Worm (Caenorhabditis elegans) whole organism, L1 larva: ENCODE measurements around the gene nhr-145.

ENCODE experiments used
- C34B4.2 ChIP-seq: sonication (generic microtip); optimal IDR thresholded peaks from 2 replicates; lab custom pipeline; 2017; ENCODE audit warnings: mild to moderate bottlenecking, missing genetic modification characterization, missing compliant biosample characterization
- F16B12.6 ChIP-seq: fragments of 150-350 bp; optimal IDR thresholded peaks from 2 replicates; lab custom pipeline; 2014; ENCODE audit warnings: missing biosample characterization, missing genetic modification characterization
- alr-1 ChIP-seq: fragments of 200-800 bp; sonication (Bioruptor generic); optimal IDR thresholded peaks from 2 replicates; lab custom pipeline; 2018; ENCODE audit warnings: borderline replicate concordance, mild to moderate bottlenecking, missing genetic modification characterization, missing compliant biosample characterization
- aly-2 ChIP-seq: fragments of 150-350 bp; optimal IDR thresholded peaks from 2 replicates; lab custom pipeline; 2014; ENCODE audit warnings: missing biosample characterization, missing genetic modification characterization
- ama-1 ChIP-seq: fragments of 150-350 bp; optimal IDR thresholded peaks from 2 replicates; lab custom pipeline; 2014
- ceh-63 ChIP-seq: fragments of 200-800 bp; sonication (Bioruptor generic); optimal IDR thresholded peaks from 2 replicates; lab custom pipeline; 2018; ENCODE audit warnings: mild to moderate bottlenecking, missing genetic modification characterization, missing compliant biosample characterization
- ceh-82 ChIP-seq, 3 experiments: fragments of 150-350 bp in 1 of 3; sonication (generic microtip) in 2 of 3; optimal IDR thresholded peaks; 2 replicates each; lab custom pipeline; 2014 to 2017; ENCODE audit warnings: missing biosample characterization in 3 of 3, missing genetic modification characterization in 3 of 3
- ceh-88 ChIP-seq: fragments of 200-800 bp; sonication (Bioruptor generic); IDR thresholded peaks from 2 replicates; pipeline ENCODE4 v1.3.6; 2022; ENCODE audit warnings: missing genetic modification characterization, missing compliant biosample characterization
- dsc-1 ChIP-seq: sonication (generic microtip); optimal IDR thresholded peaks from 2 replicates; lab custom pipeline; 2016; ENCODE audit warnings: mild to moderate bottlenecking, missing genetic modification characterization, missing compliant biosample characterization
- efl-3 ChIP-seq: fragments of 200-800 bp; sonication (Bioruptor generic); optimal IDR thresholded peaks from 2 replicates; lab custom pipeline; 2018; ENCODE audit warnings: mild to moderate bottlenecking, missing genetic modification characterization, missing compliant biosample characterization
- elt-2 ChIP-seq: sonication (generic microtip); optimal IDR thresholded peaks from 2 replicates; lab custom pipeline; 2016; ENCODE audit warnings: missing genetic modification characterization, mild to moderate bottlenecking, inconsistent platforms, missing compliant biosample characterization, missing genetic modification reagents
- fkh-8 ChIP-seq: sonication (generic microtip); optimal IDR thresholded peaks from 2 replicates; lab custom pipeline; 2016; ENCODE audit warnings: mild to moderate bottlenecking, missing genetic modification characterization, missing compliant biosample characterization
- hlh-4 ChIP-seq: sonication (generic microtip); optimal IDR thresholded peaks from 2 replicates; lab custom pipeline; 2016; ENCODE audit warnings: mild to moderate bottlenecking, missing genetic modification characterization, missing compliant biosample characterization
- hpl-2 ChIP-seq: fragments of 150-350 bp; optimal IDR thresholded peaks from 2 replicates; lab custom pipeline; 2014; ENCODE audit warnings: missing biosample characterization, missing genetic modification reagents, missing genetic modification characterization
- isw-1 ChIP-seq: fragments of 200-800 bp; sonication (Bioruptor generic); IDR thresholded peaks from 2 replicates; pipeline ENCODE4 v1.3.6; 2022; ENCODE audit warnings: missing genetic modification characterization, missing compliant biosample characterization
- lin-13 ChIP-seq: fragments of 150-350 bp; optimal IDR thresholded peaks from 2 replicates; lab custom pipeline; 2014; ENCODE audit warnings: missing biosample characterization, missing genetic modification reagents, missing genetic modification characterization
- lin-35 ChIP-seq, 2 experiments: fragments of 150-350 bp; optimal IDR thresholded peaks; 2 replicates each; lab custom pipeline; 2014; ENCODE audit warnings: missing biosample characterization in 2 of 2, missing genetic modification characterization in 2 of 2, missing genetic modification reagents in 2 of 2
- mab-9 ChIP-seq: fragments of 200-800 bp; sonication (Bioruptor generic); IDR thresholded peaks from 2 replicates; pipeline ENCODE4 v1.3.6; 2022; ENCODE audit warnings: missing genetic modification reagents, missing genetic modification characterization, missing compliant biosample characterization
- mdl-1 ChIP-seq, 2 experiments: fragments of 150-350 bp; optimal IDR thresholded peaks; 2 replicates each; lab custom pipeline; 2014 to 2017; ENCODE audit warnings: missing biosample characterization in 2 of 2, missing genetic modification characterization in 2 of 2, inconsistent platforms in 1 of 2
- mef-2 ChIP-seq: fragments of 150-350 bp; optimal IDR thresholded peaks from 2 replicates; lab custom pipeline; 2014; ENCODE audit warnings: missing biosample characterization, missing genetic modification characterization
- nhr-11 ChIP-seq: fragments of 150-350 bp; optimal IDR thresholded peaks from 2 replicates; lab custom pipeline; 2014; ENCODE audit warnings: missing biosample characterization, missing genetic modification characterization
- nhr-12 ChIP-seq: sonication (generic microtip); optimal IDR thresholded peaks from 2 replicates; lab custom pipeline; 2017; ENCODE audit warnings: missing biosample characterization, missing genetic modification characterization
- nhr-19 ChIP-seq: fragments of 200-800 bp; sonication (Bioruptor generic); conservative IDR thresholded peaks from 2 replicates; pipeline ENCODE4 v1.3.6; 2022; ENCODE audit warnings: missing genetic modification characterization, missing compliant biosample characterization
- nhr-20 ChIP-seq: sonication (generic microtip); optimal IDR thresholded peaks from 2 replicates; lab custom pipeline; 2016; ENCODE audit warnings: mild to moderate bottlenecking, missing genetic modification characterization, missing compliant biosample characterization
- nhr-47 ChIP-seq: sonication (generic microtip); optimal IDR thresholded peaks from 2 replicates; lab custom pipeline; 2016; ENCODE audit warnings: mild to moderate bottlenecking, missing genetic modification characterization, moderate library complexity, missing compliant biosample characterization
- nhr-71 ChIP-seq: sonication (generic microtip); optimal IDR thresholded peaks from 2 replicates; lab custom pipeline; 2016; ENCODE audit warnings: mild to moderate bottlenecking, missing genetic modification characterization, moderate library complexity, missing compliant biosample characterization
- nhr-77 ChIP-seq: fragments of 150-350 bp; optimal IDR thresholded peaks from 2 replicates; lab custom pipeline; 2014; ENCODE audit warnings: missing biosample characterization, missing genetic modification characterization
- nhr-84 ChIP-seq: sonication (generic microtip); optimal IDR thresholded peaks from 2 replicates; lab custom pipeline; 2017; ENCODE audit warnings: missing biosample characterization, missing genetic modification characterization
- nhr-90 ChIP-seq: sonication (generic microtip); optimal IDR thresholded peaks from 2 replicates; lab custom pipeline; 2016; ENCODE audit warnings: mild to moderate bottlenecking, missing genetic modification characterization, missing compliant biosample characterization; ENCODE audit not compliant: poor library complexity
- pag-3 ChIP-seq: sonication (generic microtip); optimal IDR thresholded peaks from 2 replicates; lab custom pipeline; 2017; ENCODE audit warnings: missing genetic modification characterization, mild to moderate bottlenecking, missing compliant biosample characterization, antibody characterized with exemption, borderline replicate concordance; ENCODE audit not compliant: insufficient read depth
- pax-3 ChIP-seq: fragments of 200-800 bp; sonication (Bioruptor generic); optimal IDR thresholded peaks from 2 replicates; lab custom pipeline; 2018; ENCODE audit warnings: mild to moderate bottlenecking, missing genetic modification characterization, moderate library complexity, missing compliant biosample characterization
- pqm-1 ChIP-seq: sonication (generic microtip); optimal IDR thresholded peaks from 3 replicates; lab custom pipeline; 2017; ENCODE audit warnings: missing biosample characterization, missing genetic modification characterization
- skn-1 ChIP-seq: fragments of 150-350 bp; optimal IDR thresholded peaks from 2 replicates; lab custom pipeline; 2014; ENCODE audit warnings: missing biosample characterization, missing genetic modification characterization
- snpc-4 ChIP-seq: fragments of 150-350 bp; optimal IDR thresholded peaks from 2 replicates; lab custom pipeline; 2014; ENCODE audit warnings: missing biosample characterization, missing genetic modification characterization
- snu-23 ChIP-seq: sonication (generic microtip); optimal IDR thresholded peaks from 2 replicates; lab custom pipeline; 2016; ENCODE audit warnings: missing genetic modification characterization, missing compliant biosample characterization
- sox-4 ChIP-seq: sonication (generic microtip); optimal IDR thresholded peaks from 2 replicates; lab custom pipeline; 2016; ENCODE audit warnings: missing genetic modification characterization, missing compliant biosample characterization
- sptf-1 ChIP-seq: fragments of 150-350 bp; optimal IDR thresholded peaks from 2 replicates; lab custom pipeline; 2014; ENCODE audit warnings: missing biosample characterization, missing genetic modification characterization
- swsn-7 ChIP-seq: sonication (generic microtip); optimal IDR thresholded peaks from 2 replicates; lab custom pipeline; 2016; ENCODE audit warnings: missing genetic modification characterization, missing compliant biosample characterization
- tbx-2 ChIP-seq: sonication (generic microtip); optimal IDR thresholded peaks from 2 replicates; lab custom pipeline; 2016; ENCODE audit warnings: missing genetic modification characterization, missing compliant biosample characterization
- tlp-1 ChIP-seq: fragments of 150-350 bp; optimal IDR thresholded peaks from 2 replicates; lab custom pipeline; 2014; ENCODE audit warnings: missing biosample characterization, missing genetic modification characterization
- unc-98 ChIP-seq: fragments of 200-800 bp; sonication (Bioruptor generic); IDR thresholded peaks from 2 replicates; pipeline ENCODE4 v1.3.6; 2022; ENCODE audit warnings: missing genetic modification characterization, missing compliant biosample characterization
- xbp-1 ChIP-seq: sonication (generic microtip); optimal IDR thresholded peaks from 2 replicates; lab custom pipeline; 2016; ENCODE audit warnings: missing genetic modification characterization, missing compliant biosample characterization
- zip-4 ChIP-seq: fragments of 200-800 bp; sonication (Bioruptor generic); optimal IDR thresholded peaks from 2 replicates; lab custom pipeline; 2018; ENCODE audit warnings: mild to moderate bottlenecking, missing genetic modification characterization, moderate library complexity, missing compliant biosample characterization
- ztf-11 ChIP-seq, 2 experiments: sonication (generic microtip); optimal IDR thresholded peaks; 2 replicates each; lab custom pipeline; 2016 to 2017; ENCODE audit warnings: missing genetic modification characterization in 2 of 2, missing biosample characterization in 1 of 2, missing compliant biosample characterization in 1 of 2

Gene nhr-145

ce11 chrV:19119260-19119659, 31.7 kb downstream of the nhr-145 start, which contains the start of gene Y39B6A.13 (continued):
- TF ChIP-seq C34B4.2: no peak
- TF ChIP-seq sptf-1 (tag; lab: Kevin White, UChicago): no peak
- peak; percentile 8 for TF ChIP-seq F16B12.6 (tag; lab: Kevin White, UChicago)
- peak; percentile 13 for TF ChIP-seq nhr-20 (tag; lab: Kevin White, UChicago)
- peak; percentile 39 for TF ChIP-seq skn-1 (tag; lab: Kevin White, UChicago)
- TF ChIP-seq elt-2 (tag; lab: Kevin White, UChicago): no peak
- TF ChIP-seq lin-35 (GFP tag; optimal IDR thresholded peaks at IDR 0.05; lab: Kevin White, UChicago): peak; percentile 77 to 88
- no peak for TF ChIP-seq ceh-88
- peak in 2 of 3 experiments; percentile 23 to 39 for TF ChIP-seq ceh-82 (tag; optimal IDR thresholded peaks at IDR 0.05; lab: Kevin White, UChicago)
- no peak for TF ChIP-seq pqm-1 (tag; lab: Kevin White, UChicago)
- TF ChIP-seq unc-98: no peak
- no peak for TF ChIP-seq ceh-63 (GFP tag; lab: Kevin White, UChicago)
- TF ChIP-seq aly-2: no peak
- TF ChIP-seq fkh-8 (tag; lab: Kevin White, UChicago): peak; percentile 27
- TF ChIP-seq mef-2: no peak
- no peak for TF ChIP-seq ztf-11 (tag; optimal IDR thresholded peaks at IDR 0.05; lab: Kevin White, UChicago)
- TF ChIP-seq mdl-1 (tag; optimal IDR thresholded peaks at IDR 0.05; lab: Kevin White, UChicago): no peak
- no peak for TF ChIP-seq hlh-4
- TF ChIP-seq nhr-77 (tag; lab: Kevin White, UChicago): no peak
- TF ChIP-seq nhr-12 (tag; lab: Kevin White, UChicago): no peak
- TF ChIP-seq dsc-1 (tag; lab: Kevin White, UChicago): no peak
- TF ChIP-seq mab-9 (GFP tag; lab: Robert Waterston, UW): no peak
- peak; percentile 40 for TF ChIP-seq tbx-2
- peak; percentile 48 for TF ChIP-seq swsn-7 (tag; lab: Kevin White, UChicago)
- no peak for TF ChIP-seq efl-3 (GFP tag; lab: Kevin White, UChicago)
- peak; percentile 64 for TF ChIP-seq snu-23 (GFP tag; lab: Kevin White, UChicago)
- TF ChIP-seq ama-1 (lab: Kevin White, UChicago): no peak
- peak; percentile 64 for TF ChIP-seq nhr-47 (tag; lab: Kevin White, UChicago)
- no peak for TF ChIP-seq lin-13
- no peak for TF ChIP-seq nhr-84 (tag; lab: Kevin White, UChicago)
- TF ChIP-seq tlp-1: no peak
- no peak for TF ChIP-seq alr-1 (tag; lab: Kevin White, UChicago)
- no peak for TF ChIP-seq nhr-90
- TF ChIP-seq pag-3 (tag; lab: Kevin White, UChicago): no peak

ce11 chrV:19120743-19121642, 33.5 kb downstream of the nhr-145 start:
- TF ChIP-seq tlp-1: no peak
- no peak for TF ChIP-seq nhr-19 (GFP tag; lab: Robert Waterston, UW)
- no peak for TF ChIP-seq sptf-1 (tag; lab: Kevin White, UChicago)
- TF ChIP-seq F16B12.6 (tag; lab: Kevin White, UChicago): no peak
- TF ChIP-seq isw-1 (GFP tag; lab: Robert Waterston, UW): no peak
- TF ChIP-seq zip-4 (GFP tag; lab: Kevin White, UChicago): no peak
- no peak for TF ChIP-seq xbp-1 (tag; lab: Kevin White, UChicago)
- no peak for TF ChIP-seq hpl-2 (GFP tag; lab: Kevin White, UChicago)
- TF ChIP-seq dsc-1 (tag; lab: Kevin White, UChicago): no peak
- no peak for TF ChIP-seq nhr-71 (tag; lab: Kevin White, UChicago)
- no peak for TF ChIP-seq sox-4
- no peak for TF ChIP-seq nhr-11
- TF ChIP-seq pqm-1 (tag; lab: Kevin White, UChicago): no peak
- TF ChIP-seq mdl-1 (tag; optimal IDR thresholded peaks at IDR 0.05; lab: Kevin White, UChicago): no peak
- TF ChIP-seq snu-23 (GFP tag; lab: Kevin White, UChicago): no peak
- TF ChIP-seq snpc-4 (tag; lab: Kevin White, UChicago): no peak
- no peak for TF ChIP-seq pax-3 (tag; lab: Kevin White, UChicago)
- TF ChIP-seq ama-1 (lab: Kevin White, UChicago): no peak
